Fruit fly (Drosophila melanogaster) whole organism, embryonic: ENCODE measurements around the gene Son.
A peak's percentile ranks its signal among the peaks of the same experiment; 100 is the strongest.

Experiments used
- Adf1 ChIP-seq: fragments of 200-800 bp; sonication (Bioruptor generic); IDR thresholded peaks from 2 replicates; pipeline ENCODE4 v1.3.6; 2022; ENCODE audit warnings: missing biosample characterization, missing genetic modification characterization
- Aef1 ChIP-seq: fragments of 200-800 bp; sonication (Bioruptor generic); IDR thresholded peaks from 3 replicates; pipeline ENCODE4 v1.3.6; 2022; ENCODE audit warnings: missing biosample characterization, missing genetic modification characterization
- Antp ChIP-seq: fragments of 200-800 bp; sonication (Bioruptor generic); optimal IDR thresholded peaks from 3 replicates; lab custom pipeline; 2016; ENCODE audit warnings: missing biosample characterization, missing genetic modification characterization
- CG10431 ChIP-seq: fragments of 200-800 bp; sonication (Bioruptor generic); optimal IDR thresholded peaks from 3 replicates; lab custom pipeline; 2018; ENCODE audit warnings: missing biosample characterization, mild to moderate bottlenecking, missing genetic modification characterization
- CG11085 ChIP-seq: fragments of 200-800 bp; sonication (Bioruptor generic); IDR thresholded peaks from 2 replicates; pipeline ENCODE4 v1.3.6; 2022; ENCODE audit warnings: missing biosample characterization, missing genetic modification characterization
- CG12299 ChIP-seq: fragments of 200-800 bp; sonication (Bioruptor generic); optimal IDR thresholded peaks from 2 replicates; lab custom pipeline; 2018; ENCODE audit warnings: missing biosample characterization, mild to moderate bottlenecking, missing genetic modification characterization
- CG12659 ChIP-seq: fragments of 200-800 bp; sonication (Bioruptor generic); optimal IDR thresholded peaks from 3 replicates; lab custom pipeline; 2017; ENCODE audit warnings: mild to moderate bottlenecking, missing biosample characterization, missing genetic modification reagents, missing genetic modification characterization
- CG13296 ChIP-seq: fragments of 200-800 bp; sonication (Bioruptor generic); optimal IDR thresholded peaks from 3 replicates; lab custom pipeline; 2018; ENCODE audit warnings: missing biosample characterization, mild to moderate bottlenecking, missing genetic modification characterization
- CG15011 ChIP-seq: fragments of 200-800 bp; sonication (Bioruptor generic); optimal IDR thresholded peaks from 3 replicates; lab custom pipeline; 2018; ENCODE audit warnings: missing biosample characterization, mild to moderate bottlenecking, missing genetic modification characterization
- CG15073 ChIP-seq: fragments of 200-800 bp; sonication (Bioruptor generic); optimal IDR thresholded peaks from 2 replicates; lab custom pipeline; 2016; ENCODE audit warnings: missing biosample characterization, missing genetic modification characterization
- CG1602 ChIP-seq: fragments of 200-800 bp; sonication (Bioruptor generic); optimal IDR thresholded peaks from 3 replicates; lab custom pipeline; 2016; ENCODE audit warnings: missing biosample characterization, missing genetic modification characterization
- CG1832 ChIP-seq: fragments of 200-800 bp; sonication (Bioruptor generic); optimal IDR thresholded peaks from 2 replicates; lab custom pipeline; 2017; ENCODE audit warnings: missing biosample characterization, mild to moderate bottlenecking, missing genetic modification characterization, inconsistent platforms
- CG18599 ChIP-seq: fragments of 200-800 bp; sonication (Bioruptor generic); optimal IDR thresholded peaks from 3 replicates; lab custom pipeline; 2017; ENCODE audit warnings: missing biosample characterization, missing genetic modification characterization, mild to moderate bottlenecking, moderate library complexity, missing genetic modification reagents
- CG2678 ChIP-seq: fragments of 200-800 bp; sonication (Bioruptor generic); optimal IDR thresholded peaks from 3 replicates; lab custom pipeline; 2019; ENCODE audit warnings: missing biosample characterization, mild to moderate bottlenecking, missing genetic modification characterization, moderate library complexity
- CG30020 ChIP-seq: fragments of 200-800 bp; optimal IDR thresholded peaks from 2 replicates; lab custom pipeline; 2019; ENCODE audit warnings: missing biosample characterization, mild to moderate bottlenecking, missing genetic modification characterization, moderate library complexity
- CG3163 ChIP-seq: fragments of 200-800 bp; sonication (Bioruptor generic); optimal IDR thresholded peaks from 3 replicates; lab custom pipeline; 2016; ENCODE audit warnings: missing biosample characterization, missing genetic modification characterization
- CG32767 ChIP-seq: fragments of 200-800 bp; sonication (Bioruptor generic); IDR thresholded peaks from 2 replicates; pipeline ENCODE4 v1.3.6; 2022; ENCODE audit warnings: missing biosample characterization, missing genetic modification characterization
- CG4282 ChIP-seq: fragments of 200-800 bp; sonication (Bioruptor generic); optimal IDR thresholded peaks from 2 replicates; lab custom pipeline; 2016; ENCODE audit warnings: missing biosample characterization, missing genetic modification characterization
- CG9817 ChIP-seq: fragments of 200-800 bp; sonication (Bioruptor generic); optimal IDR thresholded peaks from 2 replicates; lab custom pipeline; 2018; ENCODE audit warnings: missing biosample characterization, mild to moderate bottlenecking, missing genetic modification characterization, moderate library complexity
- Dad ChIP-seq: fragments of 200-800 bp; sonication (Bioruptor generic); optimal IDR thresholded peaks from 3 replicates; lab custom pipeline; 2016; ENCODE audit warnings: missing biosample characterization, missing genetic modification characterization
- Ets65A ChIP-seq: fragments of 200-800 bp; sonication (Bioruptor generic); peaks from one replicate; lab custom pipeline; 2016; ENCODE audit warnings: missing biosample characterization, missing genetic modification characterization
- GATAe ChIP-seq: fragments of 200-800 bp; sonication (Bioruptor generic); conservative IDR thresholded peaks from 2 replicates; pipeline ENCODE4 v1.3.6; 2022; ENCODE audit warnings: missing biosample characterization, missing genetic modification characterization
- HLH54F ChIP-seq: fragments of 200-800 bp; sonication (Bioruptor generic); optimal IDR thresholded peaks from 3 replicates; lab custom pipeline; 2016; ENCODE audit warnings: missing biosample characterization, missing genetic modification characterization
- MESR4 ChIP-seq: fragments of 200-800 bp; sonication (Bioruptor generic); optimal IDR thresholded peaks from 2 replicates; lab custom pipeline; 2018; ENCODE audit warnings: missing biosample characterization, mild to moderate bottlenecking, missing genetic modification characterization, moderate library complexity
- Med ChIP-seq: fragments of 200-800 bp; sonication (Bioruptor generic); peaks from one replicate; lab custom pipeline; 2016; ENCODE audit warnings: missing biosample characterization, missing genetic modification characterization, mild to moderate bottlenecking, inconsistent platforms, moderate library complexity
- NC2β ChIP-seq: fragments of 200-800 bp; sonication (Bioruptor generic); optimal IDR thresholded peaks from 2 replicates; lab custom pipeline; 2016; ENCODE audit warnings: missing biosample characterization, missing genetic modification characterization
- Neu2 ChIP-seq: fragments of 200-800 bp; sonication (Bioruptor generic); optimal IDR thresholded peaks from 3 replicates; lab custom pipeline; 2016; ENCODE audit warnings: missing biosample characterization, missing genetic modification characterization, borderline replicate concordance
- Nf-YC ChIP-seq: fragments of 200-800 bp; optimal IDR thresholded peaks from 3 replicates; lab custom pipeline; 2019; ENCODE audit warnings: missing biosample characterization, mild to moderate bottlenecking, missing genetic modification characterization, moderate library complexity
- Oaz ChIP-seq: fragments of 200-800 bp; sonication (Bioruptor generic); IDR thresholded peaks from 2 replicates; pipeline ENCODE4 v1.3.6; 2022; ENCODE audit warnings: missing biosample characterization, missing genetic modification characterization
- Sin3A ChIP-seq: fragments of >200 bp; optimal IDR thresholded peaks from 2 replicates; lab custom pipeline; 2018
- Xbp1 ChIP-seq: fragments of 200-800 bp; sonication (Bioruptor generic); optimal IDR thresholded peaks from 3 replicates; lab custom pipeline; 2016; ENCODE audit warnings: missing biosample characterization, mild to moderate bottlenecking, missing genetic modification characterization
- YL-1 ChIP-seq: fragments of 200-800 bp; sonication (Bioruptor generic); optimal IDR thresholded peaks from 3 replicates; lab custom pipeline; 2017; ENCODE audit warnings: missing biosample characterization, mild to moderate bottlenecking, missing genetic modification characterization
- aop ChIP-seq: fragments of 200-800 bp; sonication (Bioruptor generic); IDR thresholded peaks from 2 replicates; pipeline ENCODE4 v1.3.6; 2022; ENCODE audit warnings: missing biosample characterization, missing genetic modification characterization
- ash1 ChIP-seq: fragments of 200-800 bp; sonication (Bioruptor generic); optimal IDR thresholded peaks from 2 replicates; lab custom pipeline; 2018; ENCODE audit warnings: missing biosample characterization, mild to moderate bottlenecking, missing genetic modification characterization
- az2 ChIP-seq: fragments of 200-800 bp; sonication (Bioruptor generic); optimal IDR thresholded peaks from 3 replicates; lab custom pipeline; 2016; ENCODE audit warnings: missing biosample characterization, missing genetic modification characterization
- bcd ChIP-seq: fragments of 200-800 bp; sonication (Bioruptor generic); optimal IDR thresholded peaks from 2 replicates; lab custom pipeline; 2017; ENCODE audit warnings: missing biosample characterization, mild to moderate bottlenecking, missing genetic modification characterization
- cad ChIP-seq: fragments of >200 bp; optimal IDR thresholded peaks from 2 replicates; lab custom pipeline; 2017; ENCODE audit warnings: missing biosample characterization, missing genetic modification characterization
- cg ChIP-seq: fragments of 200-800 bp; sonication (Bioruptor generic); optimal IDR thresholded peaks from 3 replicates; lab custom pipeline; 2019; ENCODE audit warnings: missing biosample characterization, mild to moderate bottlenecking, missing genetic modification characterization, moderate library complexity
- chinmo ChIP-seq: fragments of 200-800 bp; sonication (Bioruptor generic); IDR thresholded peaks from 4 replicates; pipeline ENCODE4 v1.3.6; 2022; ENCODE audit warnings: missing biosample characterization, missing genetic modification characterization; ENCODE audit not compliant: partially characterized antibody
- ci ChIP-seq: fragments of 200-800 bp; sonication (Bioruptor generic); IDR thresholded peaks from 3 replicates; pipeline ENCODE4 v1.3.6; 2022; ENCODE audit warnings: missing biosample characterization, missing genetic modification characterization
- corto ChIP-seq: fragments of 200-800 bp; sonication (Bioruptor generic); optimal IDR thresholded peaks from 2 replicates; lab custom pipeline; 2016; ENCODE audit warnings: missing biosample characterization, mild to moderate bottlenecking, missing genetic modification characterization, moderate library complexity
- grau ChIP-seq: fragments of 200-800 bp; optimal IDR thresholded peaks from 3 replicates; lab custom pipeline; 2019; ENCODE audit warnings: missing biosample characterization, mild to moderate bottlenecking, missing genetic modification characterization, moderate library complexity
- gsb ChIP-seq: fragments of 200-800 bp; sonication (Bioruptor generic); IDR thresholded peaks from 2 replicates; pipeline ENCODE4 v1.3.6; 2022; ENCODE audit warnings: missing biosample characterization, missing genetic modification characterization
- hbn ChIP-seq: fragments of 200-800 bp; sonication (Bioruptor generic); IDR thresholded peaks from 2 replicates; pipeline ENCODE4 v1.3.6; 2022; ENCODE audit warnings: missing biosample characterization, missing genetic modification characterization; ENCODE audit not compliant: partially characterized antibody
- hkb ChIP-seq, 2 experiments: fragments of 200-800 bp in 1 of 2; fragments of >200 bp in 1 of 2; sonication (Bioruptor generic) in 1 of 2; IDR thresholded peaks in 1 of 2; optimal IDR thresholded peaks in 1 of 2; 2 replicates each; pipeline versions ENCODE4 v1.3.6 to Lab custom; 2017 to 2022; ENCODE audit warnings: missing biosample characterization in 1 of 2, missing genetic modification characterization in 1 of 2
- lab ChIP-seq: fragments of 200-800 bp; sonication (Bioruptor generic); optimal IDR thresholded peaks from 3 replicates; lab custom pipeline; 2017; ENCODE audit warnings: missing biosample characterization, missing genetic modification characterization, mild to moderate bottlenecking, moderate library complexity, missing genetic modification reagents
- mld ChIP-seq: fragments of 200-800 bp; sonication (Bioruptor generic); IDR thresholded peaks from 3 replicates; pipeline ENCODE4 v1.3.6; 2022; ENCODE audit warnings: missing biosample characterization, missing genetic modification characterization; ENCODE audit not compliant: partially characterized antibody
- odd ChIP-seq: fragments of 200-800 bp; sonication (Bioruptor generic); optimal IDR thresholded peaks from 2 replicates; lab custom pipeline; 2017; ENCODE audit warnings: missing biosample characterization, mild to moderate bottlenecking, missing genetic modification characterization
- pros ChIP-seq: fragments of 200-800 bp; sonication (Bioruptor generic); optimal IDR thresholded peaks from 3 replicates; lab custom pipeline; 2019; ENCODE audit warnings: missing biosample characterization, mild to moderate bottlenecking, missing genetic modification characterization, moderate library complexity
- sens-2 ChIP-seq: fragments of 200-800 bp; sonication (Bioruptor generic); IDR thresholded peaks from 2 replicates; pipeline ENCODE4 v1.3.6; 2022; ENCODE audit warnings: missing biosample characterization, missing genetic modification characterization
- slp2 ChIP-seq: fragments of 200-800 bp; sonication (Bioruptor generic); optimal IDR thresholded peaks from 2 replicates; lab custom pipeline; 2016; ENCODE audit warnings: missing biosample characterization, missing genetic modification characterization

The Son gene

dm6 chr3R:9618331-9618730 is 40.5 kb downstream of the Son start (continued):
- TF ChIP-seq pros (GFP tag; lab: Kevin White, UChicago) = no peak
- TF ChIP-seq CG1832 = no peak
- TF ChIP-seq CG12299 (tag; lab: Kevin White, UChicago) = no peak
- TF ChIP-seq CG1602 = peak; percentile 66
- peak; percentile 24 for TF ChIP-seq Neu2 (GFP tag; lab: Kevin White, UChicago)
- no peak for TF ChIP-seq ash1
- peak; percentile 76 for TF ChIP-seq CG32767 (GFP tag; lab: Robert Waterston, UW)
- TF ChIP-seq chinmo = no peak
- TF ChIP-seq lab = peak; percentile 78
- peak; percentile 34 for TF ChIP-seq odd
- peak; percentile 82 for TF ChIP-seq Xbp1 (GFP tag; lab: Kevin White, UChicago)
- TF ChIP-seq bcd (GFP tag; lab: Kevin White, UChicago) = peak; percentile 66
- peak; percentile 16 for TF ChIP-seq Nf-YC
- peak; percentile 75 for TF ChIP-seq Antp
- TF ChIP-seq Ets65A (GFP tag; lab: Kevin White, UChicago) = peak; percentile 95
- peak; percentile 90 for TF ChIP-seq grau (tag; lab: Kevin White, UChicago)
- peak; percentile 84 for TF ChIP-seq sens-2 (GFP tag; lab: Robert Waterston, UW)
- no peak for TF ChIP-seq Sin3A (lab: Kevin White, UChicago)
- peak; percentile 61 for TF ChIP-seq CG12659 (GFP tag; lab: Kevin White, UChicago)
- peak; percentile 65; the same call in 2 of the 3 replicates for TF ChIP-seq Aef1
- TF ChIP-seq cg (GFP tag; lab: Kevin White, UChicago) = no peak
- no peak for TF ChIP-seq CG15011 (GFP tag; lab: Kevin White, UChicago)
- TF ChIP-seq slp2 (GFP tag; lab: Kevin White, UChicago) = peak; percentile 51
- peak; percentile 54 for TF ChIP-seq CG11085 (GFP tag; lab: Robert Waterston, UW)
- TF ChIP-seq corto (GFP tag; lab: Kevin White, UChicago) = no peak
- no peak for TF ChIP-seq mld (GFP tag; lab: Robert Waterston, UW)
- peak; percentile 69; the same call in 1 of the 2 replicates for TF ChIP-seq aop
- TF ChIP-seq hbn (GFP tag; lab: Robert Waterston, UW) = no peak
- TF ChIP-seq CG4282 (GFP tag; lab: Kevin White, UChicago) = no peak
- TF ChIP-seq az2 (GFP tag; lab: Kevin White, UChicago) = peak; percentile 71
- peak; percentile 71 for TF ChIP-seq NC2β (GFP tag; lab: Kevin White, UChicago)
- TF ChIP-seq ci (GFP tag; lab: Robert Waterston, UW) = peak; percentile 93
- TF ChIP-seq MESR4 (GFP tag; lab: Kevin White, UChicago) = no peak
- no peak for TF ChIP-seq cad
- TF ChIP-seq CG9817 = peak; percentile 63
- peak; percentile 76 for TF ChIP-seq CG2678 (tag; lab: Kevin White, UChicago)
- no peak for TF ChIP-seq CG3163 (GFP tag; lab: Kevin White, UChicago)
- no peak for TF ChIP-seq hkb (optimal IDR thresholded peaks at IDR 0.05; lab: Kevin White, UChicago)
- TF ChIP-seq hkb (GFP tag; IDR thresholded peaks at IDR 0.05; lab: Robert Waterston, UW) = peak; percentile 83
- no peak for TF ChIP-seq Adf1 (GFP tag; lab: Robert Waterston, UW)
- TF ChIP-seq HLH54F = peak; percentile 19
- TF ChIP-seq Oaz = peak; percentile 48
- TF ChIP-seq Dad (GFP tag; lab: Kevin White, UChicago) = peak; percentile 60
- TF ChIP-seq CG18599 (GFP tag; lab: Kevin White, UChicago) = peak; percentile 64
- no peak for TF ChIP-seq YL-1 (GFP tag; lab: Kevin White, UChicago)
- TF ChIP-seq GATAe (GFP tag; lab: Robert Waterston, UW) = peak; percentile 23; the same call in 1 of the 2 replicates
- no peak for TF ChIP-seq CG30020 (tag; lab: Kevin White, UChicago)
- TF ChIP-seq CG15073 = peak; percentile 6
- TF ChIP-seq gsb = no peak
- peak; percentile 41 for TF ChIP-seq CG13296 (GFP tag; lab: Kevin White, UChicago)
- no peak for TF ChIP-seq CG10431 (GFP tag; lab: Kevin White, UChicago)
- TF ChIP-seq Med (GFP tag; lab: Kevin White, UChicago) = peak; percentile 95
